Fruit fly (Drosophila melanogaster) Kc167 (cell line): ENCODE data around the gene CG10845.

Source experiments
- Sin3A ChIP-seq: fragments of >200 bp; optimal IDR thresholded peaks from 2 replicates; lab custom pipeline; 2018; ENCODE audit warnings: missing external identifiers
- h ChIP-seq: fragments of >200 bp; optimal IDR thresholded peaks from 3 replicates; lab custom pipeline; 2018; ENCODE audit warnings: missing external identifiers
- insv ChIP-seq: fragments of >200 bp; optimal IDR thresholded peaks from 3 replicates; lab custom pipeline; 2018; ENCODE audit warnings: missing external identifiers
- psq ChIP-seq: fragments of >200 bp; optimal IDR thresholded peaks from 2 replicates; lab custom pipeline; 2017; ENCODE audit warnings: missing external identifiers

- TF ChIP-seq insv (lab: Kevin White, UChicago) = no peak
- TF ChIP-seq Sin3A (lab: Kevin White, UChicago) = no peak
- no peak for TF ChIP-seq psq (lab: Kevin White, UChicago)
- no peak for TF ChIP-seq h
These were observed 24.7 kb upstream of the CG10845 start, which contains the start of gene CG3744 for dm6 chr3R:24875939-24876842.
